Worm (Caenorhabditis elegans) whole organism, late embryonic: ENCODE results near the gene Y22F5A.11.

Experiments
- nhr-11 ChIP-seq: fragments of 150-350 bp; optimal IDR thresholded peaks from 2 replicates; lab custom pipeline; 2014; ENCODE audit warnings: missing biosample characterization, missing genetic modification characterization
- tbx-2 ChIP-seq: sonication (generic microtip); optimal IDR thresholded peaks from 2 replicates; lab custom pipeline; 2016; ENCODE audit warnings: missing genetic modification characterization, missing compliant biosample characterization

DNA sequence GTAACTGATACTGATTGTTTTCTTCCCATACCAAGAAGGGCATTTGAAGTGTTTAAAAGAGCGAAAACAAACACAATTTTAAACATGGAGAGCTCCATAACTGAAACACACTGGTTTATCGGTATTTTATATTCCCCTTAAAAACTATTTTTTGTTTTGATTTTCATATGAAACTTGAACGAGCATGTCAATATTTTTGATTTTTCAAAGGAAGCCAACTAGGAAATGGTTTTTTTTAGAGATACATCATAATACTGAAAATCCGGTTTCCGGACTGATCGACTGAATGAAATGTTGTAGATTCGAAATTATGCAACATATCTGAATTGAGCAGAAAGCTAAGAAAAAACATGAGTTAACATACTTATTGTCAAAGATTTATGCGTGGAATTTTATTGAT is 48.1 kb downstream of the Y22F5A.11 start, which contains the start of gene ttr-19:
- TF ChIP-seq tbx-2 (tag; lab: Kevin White, UChicago) (no peak), nhr-11 (tag; lab: Kevin White, UChicago) (no peak)
